Worm (Caenorhabditis elegans) whole organism, L1 larva: ENCODE results near the gene vha-15.

Experiments used
- C16A3.4 ChIP-seq: fragments of 150-350 bp; optimal IDR thresholded peaks from 2 replicates; lab custom pipeline; 2014; ENCODE audit warnings: missing biosample characterization, missing genetic modification characterization
- Y116A8C.19 ChIP-seq: sonication (generic microtip); optimal IDR thresholded peaks from 2 replicates; lab custom pipeline; 2016; ENCODE audit warnings: missing compliant biosample characterization, missing genetic modification characterization, borderline replicate concordance
- ama-1 ChIP-seq: fragments of 150-350 bp; optimal IDR thresholded peaks from 2 replicates; lab custom pipeline; 2014
- ceh-8 ChIP-seq: fragments of 200-800 bp; sonication (Bioruptor generic); optimal IDR thresholded peaks from 2 replicates; lab custom pipeline; 2018; ENCODE audit warnings: mild to moderate bottlenecking, missing genetic modification characterization, moderate library complexity, missing compliant biosample characterization
- ceh-82 ChIP-seq, 3 experiments: fragments of 150-350 bp in 1 of 3; sonication (generic microtip) in 2 of 3; optimal IDR thresholded peaks; 2 replicates each; lab custom pipeline; 2014 to 2017; ENCODE audit warnings: missing biosample characterization in 3 of 3, missing genetic modification characterization in 3 of 3
- ceh-90 ChIP-seq: sonication (generic microtip); optimal IDR thresholded peaks from 2 replicates; lab custom pipeline; 2016; ENCODE audit warnings: missing genetic modification characterization, missing compliant biosample characterization
- dpl-1 ChIP-seq, 3 experiments: fragments of 150-350 bp in 2 of 3; sonication (generic microtip) in 1 of 3; optimal IDR thresholded peaks; 2 replicates each; lab custom pipeline; 2014 to 2017; ENCODE audit warnings: missing biosample characterization in 3 of 3, missing genetic modification characterization in 3 of 3, missing genetic modification reagents in 3 of 3
- dsc-1 ChIP-seq: sonication (generic microtip); optimal IDR thresholded peaks from 2 replicates; lab custom pipeline; 2016; ENCODE audit warnings: mild to moderate bottlenecking, missing genetic modification characterization, missing compliant biosample characterization
- efl-1 ChIP-seq, 4 experiments: fragments of 150-350 bp; optimal IDR thresholded peaks in 3 of 4; peaks in 1 of 4; 1 replicate in 1 of 4; 2 replicates in 3 of 4; lab custom pipeline; 2014; ENCODE audit warnings: missing biosample characterization in 2 of 4, missing genetic modification characterization in 2 of 4, missing genetic modification reagents in 2 of 4
- elt-3 ChIP-seq, 6 experiments: fragments of 150-350 bp in 1 of 6; sonication (generic microtip); optimal IDR thresholded peaks; 2 replicates each; lab custom pipeline; 2017 to 2018; ENCODE audit warnings: missing biosample characterization in 6 of 6, missing genetic modification characterization in 6 of 6, inconsistent platforms in 1 of 6
- fkh-10 ChIP-seq: sonication (generic microtip); optimal IDR thresholded peaks from 2 replicates; lab custom pipeline; 2017; ENCODE audit warnings: missing biosample characterization, missing genetic modification reagents, missing genetic modification characterization
- fkh-8 ChIP-seq: sonication (generic microtip); optimal IDR thresholded peaks from 2 replicates; lab custom pipeline; 2016; ENCODE audit warnings: mild to moderate bottlenecking, missing genetic modification characterization, missing compliant biosample characterization
- grh-1 ChIP-seq: fragments of 200-800 bp; sonication (Bioruptor generic); IDR thresholded peaks from 2 replicates; pipeline ENCODE4 v1.3.6; 2022; ENCODE audit warnings: missing genetic modification reagents, missing genetic modification characterization, missing compliant biosample characterization
- lin-14 ChIP-seq: fragments of 200-800 bp; sonication (Bioruptor generic); optimal IDR thresholded peaks from 2 replicates; lab custom pipeline; 2018; ENCODE audit warnings: mild to moderate bottlenecking, missing genetic modification characterization, moderate library complexity, missing compliant biosample characterization
- lin-39 ChIP-seq: fragments of 150-350 bp; optimal IDR thresholded peaks from 2 replicates; lab custom pipeline; 2014; ENCODE audit warnings: missing biosample characterization, missing genetic modification reagents, missing genetic modification characterization
- mab-9 ChIP-seq: fragments of 200-800 bp; sonication (Bioruptor generic); IDR thresholded peaks from 2 replicates; pipeline ENCODE4 v1.3.6; 2022; ENCODE audit warnings: missing genetic modification reagents, missing genetic modification characterization, missing compliant biosample characterization
- mef-2 ChIP-seq: fragments of 150-350 bp; optimal IDR thresholded peaks from 2 replicates; lab custom pipeline; 2014; ENCODE audit warnings: missing biosample characterization, missing genetic modification characterization
- nhr-11 ChIP-seq: fragments of 150-350 bp; optimal IDR thresholded peaks from 2 replicates; lab custom pipeline; 2014; ENCODE audit warnings: missing biosample characterization, missing genetic modification characterization
- nhr-28 ChIP-seq: fragments of 150-350 bp; optimal IDR thresholded peaks from 2 replicates; lab custom pipeline; 2014; ENCODE audit warnings: missing biosample characterization, missing genetic modification characterization
- nhr-71 ChIP-seq: sonication (generic microtip); optimal IDR thresholded peaks from 2 replicates; lab custom pipeline; 2016; ENCODE audit warnings: mild to moderate bottlenecking, missing genetic modification characterization, moderate library complexity, missing compliant biosample characterization
- nhr-84 ChIP-seq: sonication (generic microtip); optimal IDR thresholded peaks from 2 replicates; lab custom pipeline; 2017; ENCODE audit warnings: missing biosample characterization, missing genetic modification characterization
- skn-1 ChIP-seq: fragments of 150-350 bp; optimal IDR thresholded peaks from 2 replicates; lab custom pipeline; 2014; ENCODE audit warnings: missing biosample characterization, missing genetic modification characterization
- snu-23 ChIP-seq: sonication (generic microtip); optimal IDR thresholded peaks from 2 replicates; lab custom pipeline; 2016; ENCODE audit warnings: missing genetic modification characterization, missing compliant biosample characterization
- sup-37 ChIP-seq: fragments of 200-800 bp; sonication (Bioruptor generic); optimal IDR thresholded peaks from 2 replicates; lab custom pipeline; 2018; ENCODE audit warnings: mild to moderate bottlenecking, missing genetic modification characterization, missing compliant biosample characterization
- swsn-7 ChIP-seq: sonication (generic microtip); optimal IDR thresholded peaks from 2 replicates; lab custom pipeline; 2016; ENCODE audit warnings: missing genetic modification characterization, missing compliant biosample characterization
- tlp-1 ChIP-seq: fragments of 150-350 bp; optimal IDR thresholded peaks from 2 replicates; lab custom pipeline; 2014; ENCODE audit warnings: missing biosample characterization, missing genetic modification characterization
- unc-62 ChIP-seq: fragments of 150-350 bp; optimal IDR thresholded peaks from 2 replicates; lab custom pipeline; 2014; ENCODE audit warnings: missing biosample characterization, missing genetic modification reagents, missing genetic modification characterization
- unc-86 ChIP-seq: sonication (generic microtip); optimal IDR thresholded peaks from 2 replicates; lab custom pipeline; 2016; ENCODE audit warnings: missing genetic modification characterization, missing compliant biosample characterization
- zip-4 ChIP-seq: fragments of 200-800 bp; sonication (Bioruptor generic); optimal IDR thresholded peaks from 2 replicates; lab custom pipeline; 2018; ENCODE audit warnings: mild to moderate bottlenecking, missing genetic modification characterization, moderate library complexity, missing compliant biosample characterization
- ztf-11 ChIP-seq, 2 experiments: sonication (generic microtip); optimal IDR thresholded peaks; 2 replicates each; lab custom pipeline; 2016 to 2017; ENCODE audit warnings: missing genetic modification characterization in 2 of 2, missing biosample characterization in 1 of 2, missing compliant biosample characterization in 1 of 2

vha-15 gene

ce11 chrX:2265069-2265468, 27.4 kb downstream of the vha-15 start:
- TF ChIP-seq nhr-71 (tag; lab: Kevin White, UChicago) (no peak), ceh-8 (GFP tag; lab: Kevin White, UChicago) (no peak), mef-2 (tag; lab: Kevin White, UChicago) (no peak), dpl-1 (GFP tag; optimal IDR thresholded peaks at IDR 0.05; lab: Kevin White, UChicago) (no peak), nhr-11 (tag; lab: Kevin White, UChicago) (no peak), ceh-82 (tag; optimal IDR thresholded peaks at IDR 0.05; lab: Kevin White, UChicago) (no peak), nhr-84 (tag; lab: Kevin White, UChicago) (no peak), fkh-10 (GFP tag; lab: Kevin White, UChicago) (peak; percentile 77), unc-86 (no peak), fkh-8 (tag; lab: Kevin White, UChicago) (peak; percentile 39), ama-1 (no peak), ceh-90 (no peak), efl-1 (optimal IDR thresholded peaks at IDR 0.05; lab: Kevin White, UChicago) (no peak), efl-1 (GFP tag; optimal IDR thresholded peaks at IDR 0.05 in 1 of 2; lab: Kevin White, UChicago) (no peak), mab-9 (GFP tag; lab: Robert Waterston, UW) (no peak), lin-14 (GFP tag; lab: Kevin White, UChicago) (peak; percentile 68), grh-1 (GFP tag; lab: Robert Waterston, UW) (no peak), sup-37 (no peak), skn-1 (tag; lab: Kevin White, UChicago) (no peak), tlp-1 (tag; lab: Kevin White, UChicago) (no peak)
- TF ChIP-seq, all 84 proteins: peak for 3

- no peak for TF ChIP-seq efl-1 (optimal IDR thresholded peaks at IDR 0.05; lab: Kevin White, UChicago)
- peak in 1 of 2 experiments; percentile 82 for TF ChIP-seq efl-1 (GFP tag; optimal IDR thresholded peaks at IDR 0.05 in 1 of 2; lab: Kevin White, UChicago)
- no peak for TF ChIP-seq dsc-1 (tag; lab: Kevin White, UChicago)
- TF ChIP-seq snu-23, result no peak
- TF ChIP-seq lin-14 (GFP tag; lab: Kevin White, UChicago), result peak; percentile 35
- no peak for TF ChIP-seq Y116A8C.19
- no peak for TF ChIP-seq swsn-7 (tag; lab: Kevin White, UChicago)
- no peak for TF ChIP-seq C16A3.4 (tag; lab: Kevin White, UChicago)
- no peak for TF ChIP-seq nhr-28 (tag; lab: Kevin White, UChicago)
- peak; percentile 64 for TF ChIP-seq unc-86
These were observed 28.7 kb downstream of the vha-15 start for ce11 chrX:2266366-2266765.

ce11 chrX:2266777-2267176, 29.1 kb downstream of the vha-15 start:
- peak; percentile 63 for TF ChIP-seq fkh-10 (GFP tag; lab: Kevin White, UChicago)
- no peak for TF ChIP-seq zip-4 (GFP tag; lab: Kevin White, UChicago)
- TF ChIP-seq ztf-11 (tag; optimal IDR thresholded peaks at IDR 0.05; lab: Kevin White, UChicago), result no peak
- TF ChIP-seq mab-9 (GFP tag; lab: Robert Waterston, UW), result no peak
- TF ChIP-seq lin-14 (GFP tag; lab: Kevin White, UChicago), result peak; percentile 18

- TF ChIP-seq fkh-10 (GFP tag; lab: Kevin White, UChicago), result no peak
- peak; percentile 25 for TF ChIP-seq lin-14 (GFP tag; lab: Kevin White, UChicago)
- TF ChIP-seq, all 84 proteins: peak for 1
These were observed 30.2 kb downstream of the vha-15 start, which contains the start of gene AH9.6 for ce11 chrX:2267956-2268355. TSS of gene AH9.6 (minus strand) at chrX:2268138.

- TF ChIP-seq fkh-10 (GFP tag; lab: Kevin White, UChicago) (peak; percentile 26), lin-39 (tag; lab: Kevin White, UChicago) (no peak), lin-14 (GFP tag; lab: Kevin White, UChicago) (peak; percentile 37), ceh-82 (tag; optimal IDR thresholded peaks at IDR 0.05; lab: Kevin White, UChicago) (no peak), ceh-8 (GFP tag; lab: Kevin White, UChicago) (no peak), unc-62 (GFP tag; lab: Kevin White, UChicago) (no peak)
- TF ChIP-seq, all 84 proteins: peak for 2
These were observed 33.7 kb downstream of the vha-15 start for ce11 chrX:2271429-2271828.

ce11 chrX:2274237-2274636, 36.5 kb downstream of the vha-15 start, which contains the start of gene AH9.4:
TSS of gene AH9.4 (minus strand) at chrX:2274337.
- TF ChIP-seq fkh-8 (tag; lab: Kevin White, UChicago), result no peak
- no peak for TF ChIP-seq lin-39 (tag; lab: Kevin White, UChicago)
- TF ChIP-seq elt-3 (tag; optimal IDR thresholded peaks at IDR 0.05; lab: Kevin White, UChicago), result no peak
